Fruit fly (Drosophila melanogaster): ENCODE measurements around the gene Ogg1.

Ogg1 gene

DNA sequence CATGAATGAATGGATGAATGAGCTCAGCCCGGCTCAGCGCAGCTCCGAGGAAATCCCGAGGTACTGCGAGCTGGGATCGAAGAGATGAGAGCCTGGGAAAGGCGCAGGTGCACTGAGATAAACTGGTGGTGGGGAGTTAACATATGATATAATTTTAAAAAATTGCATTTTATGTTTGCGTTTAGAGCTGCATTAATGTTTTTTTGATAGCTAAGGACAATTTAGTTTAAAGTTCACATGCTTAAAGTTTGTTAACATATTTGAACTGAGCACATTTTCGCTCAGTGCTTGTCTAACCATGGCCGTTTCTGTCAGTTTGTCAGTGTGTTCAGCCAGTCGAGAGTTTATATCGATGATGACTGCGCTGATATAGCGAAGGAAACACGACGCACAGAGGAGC lies 40.2 kb downstream of the Ogg1 start (continued):
- TF ChIP-seq dac (GFP tag; optimal IDR thresholded peaks at IDR 0.05) (no peak), dsx (GFP tag; optimal IDR thresholded peaks at IDR 0.05; ENCODE audit: poor library complexity, severe bottlenecking) (peak; percentile 44), fd85E (GFP tag; optimal IDR thresholded peaks at IDR 0.05) (no peak), CG15336 (GFP tag; IDR thresholded peaks at IDR 0.05) (peak; percentile 23; the same call in 1 of the 2 replicates), Smox (GFP tag; optimal IDR thresholded peaks at IDR 0.05) (peak; percentile 51), Lpt (GFP tag; optimal IDR thresholded peaks at IDR 0.05) (peak; percentile 2), CG3032 (tag; optimal IDR thresholded peaks at IDR 0.05) (peak; percentile 56), fkh (GFP tag; optimal IDR thresholded peaks at IDR 0.05) (no peak), spab (GFP tag; optimal IDR thresholded peaks at IDR 0.05) (peak; percentile 45), topi (GFP tag; optimal IDR thresholded peaks at IDR 0.05) (peak; percentile 58), Ets21C (GFP tag; optimal IDR thresholded peaks at IDR 0.05) (peak; percentile 11)

DNA sequence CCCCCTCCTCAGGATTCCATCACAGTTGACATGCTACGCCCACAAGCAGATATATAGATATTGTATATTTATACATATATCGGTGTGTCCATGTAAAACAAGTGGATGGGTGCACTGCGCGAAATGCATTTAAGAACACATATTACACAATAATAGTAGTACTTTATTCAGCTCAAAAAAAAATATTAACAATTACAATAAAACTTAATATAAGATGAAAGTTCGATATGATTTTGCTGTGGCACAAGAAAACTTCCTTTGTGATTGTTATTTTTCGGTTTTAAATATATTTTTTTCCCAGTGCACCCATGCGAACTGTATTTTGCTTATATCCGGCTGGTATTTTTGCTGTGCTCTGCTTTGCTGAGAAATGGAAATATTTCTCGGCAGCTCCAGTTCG lies 41.3 kb downstream of the Ogg1 start:
- TF ChIP-seq Sox102F (GFP tag; optimal IDR thresholded peaks at IDR 0.05) (no peak), CG6163 (GFP tag; IDR thresholded peaks at IDR 0.05) (peak; percentile 40; the same call in 1 of the 3 replicates), Sox14 (GFP tag; optimal IDR thresholded peaks at IDR 0.05) (no peak), Sox15 (GFP tag; optimal IDR thresholded peaks at IDR 0.05) (no peak), CG10669 (GFP tag; optimal IDR thresholded peaks at IDR 0.05) (peak; percentile 18), svp (GFP tag) (peak; percentile 8), CG3919 (GFP tag; optimal IDR thresholded peaks at IDR 0.05) (no peak), CG9139 (GFP tag; optimal IDR thresholded peaks at IDR 0.05) (no peak), CG6854 (GFP tag; optimal IDR thresholded peaks at IDR 0.05) (no peak), achi (GFP tag; optimal IDR thresholded peaks at IDR 0.05) (no peak), Eip78C (GFP tag) (peak; percentile 72), CG34406 (GFP tag; optimal IDR thresholded peaks at IDR 0.05) (no peak), OdsH (GFP tag; optimal IDR thresholded peaks at IDR 0.05) (peak; percentile 2), spab (GFP tag; optimal IDR thresholded peaks at IDR 0.05) (peak; percentile 6)

DNA sequence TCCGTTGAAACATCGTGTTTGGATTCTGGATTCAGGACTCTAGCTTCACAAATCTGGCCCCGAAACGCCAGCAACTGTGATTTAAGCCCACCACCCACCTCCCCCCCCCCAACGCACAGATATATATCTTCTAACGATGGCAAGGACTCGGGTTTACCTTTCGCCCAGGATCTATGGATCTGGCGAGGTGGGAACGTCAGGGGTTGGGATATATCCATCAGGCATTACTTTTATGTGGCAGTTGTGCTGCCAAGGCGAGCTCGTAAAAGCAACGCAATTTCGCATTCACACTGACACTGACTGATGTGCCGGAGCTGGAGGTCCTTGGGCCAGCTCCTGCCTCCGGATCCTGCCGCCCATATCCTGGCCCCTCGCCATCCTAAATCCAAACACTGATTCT lies 42.3 kb downstream of the Ogg1 start:
- TF ChIP-seq CG16779 (tag; optimal IDR thresholded peaks at IDR 0.05) (no peak), Gug (GFP tag; IDR thresholded peaks at IDR 0.05) (no peak), svp (GFP tag) (no peak), CG9139 (GFP tag; optimal IDR thresholded peaks at IDR 0.05) (no peak), dsx (GFP tag; optimal IDR thresholded peaks at IDR 0.05; ENCODE audit: poor library complexity, severe bottlenecking) (no peak), cyc (GFP tag; optimal IDR thresholded peaks at IDR 0.05) (no peak), Ets21C (GFP tag; optimal IDR thresholded peaks at IDR 0.05) (no peak), Sox14 (GFP tag; optimal IDR thresholded peaks at IDR 0.05) (no peak), CG3032 (tag; optimal IDR thresholded peaks at IDR 0.05) (no peak), pdm3 (GFP tag; optimal IDR thresholded peaks at IDR 0.05) (no peak), CG6792 (GFP tag; optimal IDR thresholded peaks at IDR 0.05) (no peak), Hr38 (GFP tag; optimal IDR thresholded peaks at IDR 0.05) (no peak), net (GFP tag; optimal IDR thresholded peaks at IDR 0.05) (no peak), topi (GFP tag; optimal IDR thresholded peaks at IDR 0.05) (no peak)

Data from whole organism, prepupa.